Worm (Caenorhabditis elegans) whole organism, young adult: Measurements from ENCODE around the gene Y47D3A.1.

Experiments
- F23B12.7 ChIP-seq: sonication (generic microtip); optimal IDR thresholded peaks from 2 replicates; lab custom pipeline; 2017; ENCODE audit warnings: missing genetic modification characterization, mild to moderate bottlenecking, missing compliant biosample characterization, antibody characterized with exemption, moderate library complexity; ENCODE audit not compliant: insufficient read depth
- F37B4.10 ChIP-seq: fragments of 200-800 bp; sonication (Bioruptor generic); IDR thresholded peaks from 2 replicates; pipeline ENCODE4 v1.3.6; 2022; ENCODE audit warnings: missing genetic modification characterization, missing compliant biosample characterization
- F49E8.2 ChIP-seq: sonication (generic microtip); optimal IDR thresholded peaks from 3 replicates; lab custom pipeline; 2017; ENCODE audit warnings: missing genetic modification characterization, mild to moderate bottlenecking, missing compliant biosample characterization, antibody characterized with exemption, moderate library complexity; ENCODE audit not compliant: insufficient read depth
- F52B5.7 ChIP-seq: sonication (generic microtip); optimal IDR thresholded peaks from 2 replicates; lab custom pipeline; 2016; ENCODE audit warnings: mild to moderate bottlenecking, missing genetic modification characterization, missing compliant biosample characterization
- F57C9.4 ChIP-seq: sonication (generic microtip); optimal IDR thresholded peaks from 2 replicates; lab custom pipeline; 2017; ENCODE audit warnings: mild to moderate bottlenecking, missing genetic modification characterization, missing compliant biosample characterization
- T07F8.4 ChIP-seq: sonication (generic microtip); optimal IDR thresholded peaks from 2 replicates; lab custom pipeline; 2016; ENCODE audit warnings: mild to moderate bottlenecking, missing genetic modification characterization, moderate library complexity, missing compliant biosample characterization
- T26A5.8 ChIP-seq: sonication (generic microtip); optimal IDR thresholded peaks from 2 replicates; lab custom pipeline; 2016; ENCODE audit warnings: missing genetic modification characterization, missing compliant biosample characterization
- Y79H2A.3 ChIP-seq: fragments of 200-800 bp; sonication (Bioruptor generic); conservative IDR thresholded peaks from 2 replicates; pipeline ENCODE4 v1.3.6; 2022; ENCODE audit warnings: missing genetic modification reagents, missing genetic modification characterization, missing compliant biosample characterization
- ZK185.1 ChIP-seq: sonication (generic microtip); optimal IDR thresholded peaks from 2 replicates; lab custom pipeline; 2016; ENCODE audit warnings: mild to moderate bottlenecking, missing genetic modification characterization, missing compliant biosample characterization; ENCODE audit not compliant: poor library complexity, severe bottlenecking
- akir-1 ChIP-seq: fragments of 200-800 bp; sonication (Bioruptor generic); optimal IDR thresholded peaks from 2 replicates; lab custom pipeline; 2018; ENCODE audit warnings: mild to moderate bottlenecking, missing genetic modification characterization, moderate library complexity, missing compliant biosample characterization
- aptf-3 ChIP-seq: fragments of 200-800 bp; sonication (Bioruptor generic); IDR thresholded peaks from 2 replicates; pipeline ENCODE4 v1.3.6; 2022; ENCODE audit warnings: missing genetic modification characterization, missing compliant biosample characterization
- atf-7 ChIP-seq: sonication (generic microtip); optimal IDR thresholded peaks from 2 replicates; lab custom pipeline; 2017; ENCODE audit warnings: mild to moderate bottlenecking, missing genetic modification characterization, missing compliant biosample characterization
- attf-3 ChIP-seq: fragments of 200-800 bp; sonication (Bioruptor generic); conservative IDR thresholded peaks from 2 replicates; pipeline ENCODE4 v1.3.6; 2022; ENCODE audit warnings: missing genetic modification reagents, missing genetic modification characterization, missing compliant biosample characterization
- cebp-2 ChIP-seq: fragments of 200-800 bp; sonication (Bioruptor generic); IDR thresholded peaks from 2 replicates; pipeline ENCODE4 v1.3.6; 2022; ENCODE audit warnings: missing genetic modification characterization, missing compliant biosample characterization
- ceh-100 ChIP-seq: fragments of 200-800 bp; sonication (Bioruptor generic); IDR thresholded peaks from 2 replicates; pipeline ENCODE4 v1.3.6; 2022; ENCODE audit warnings: missing genetic modification reagents, missing genetic modification characterization, missing compliant biosample characterization
- ceh-27 ChIP-seq: fragments of 200-800 bp; sonication (Bioruptor generic); optimal IDR thresholded peaks from 2 replicates; lab custom pipeline; 2018; ENCODE audit warnings: mild to moderate bottlenecking, missing genetic modification characterization, moderate library complexity, missing compliant biosample characterization
- ceh-58 ChIP-seq: fragments of 200-800 bp; sonication (Bioruptor generic); IDR thresholded peaks from 2 replicates; pipeline ENCODE4 v1.3.6; 2022; ENCODE audit warnings: missing genetic modification characterization, missing compliant biosample characterization
- die-1 ChIP-seq: sonication (generic microtip); optimal IDR thresholded peaks from 2 replicates; lab custom pipeline; 2016; ENCODE audit warnings: missing genotype, mild to moderate bottlenecking, missing genetic modification characterization, missing compliant biosample characterization
- egl-44 ChIP-seq: fragments of 200-800 bp; sonication (Bioruptor generic); IDR thresholded peaks from 2 replicates; pipeline ENCODE4 v1.3.6; 2022; ENCODE audit warnings: missing genetic modification reagents, missing genetic modification characterization, missing compliant biosample characterization
- egrh-3 ChIP-seq: fragments of 200-800 bp; sonication (Bioruptor generic); IDR thresholded peaks from 2 replicates; pipeline ENCODE4 v1.3.6; 2022; ENCODE audit warnings: missing genetic modification reagents, missing genetic modification characterization, missing compliant biosample characterization
- him-1 ChIP-seq: sonication (generic microtip); optimal IDR thresholded peaks from 2 replicates; lab custom pipeline; 2016; ENCODE audit warnings: missing genotype, missing genetic modification reagents, missing genetic modification characterization, missing compliant biosample characterization
- hmg-1.2 ChIP-seq: fragments of 200-800 bp; sonication (Bioruptor generic); IDR thresholded peaks from 2 replicates; pipeline ENCODE4 v1.3.6; 2022; ENCODE audit warnings: missing genetic modification reagents, missing genetic modification characterization, missing compliant biosample characterization
- hmg-20 ChIP-seq: fragments of 200-800 bp; sonication (Bioruptor generic); IDR thresholded peaks from 2 replicates; pipeline ENCODE4 v1.3.6; 2022; ENCODE audit warnings: missing genetic modification reagents, missing genetic modification characterization, missing compliant biosample characterization
- hrde-1 ChIP-seq: sonication (generic microtip); optimal IDR thresholded peaks from 2 replicates; lab custom pipeline; 2016; ENCODE audit warnings: missing genetic modification characterization, mild to moderate bottlenecking, missing compliant biosample characterization, moderate library complexity, missing genotype, missing genetic modification reagents, borderline replicate concordance
- hsf-1 ChIP-seq: fragments of 200-800 bp; sonication (Bioruptor generic); IDR thresholded peaks from 2 replicates; pipeline ENCODE4 v1.3.6; 2022; ENCODE audit warnings: missing genetic modification reagents, missing genetic modification characterization, missing compliant biosample characterization
- lag-1 ChIP-seq: fragments of 200-800 bp; sonication (Bioruptor generic); IDR thresholded peaks from 2 replicates; pipeline ENCODE4 v1.3.6; 2022; ENCODE audit warnings: missing genetic modification reagents, missing genetic modification characterization, missing compliant biosample characterization
- let-526 ChIP-seq: fragments of 200-800 bp; sonication (Bioruptor generic); IDR thresholded peaks from 2 replicates; pipeline ENCODE4 v1.3.6; 2022; ENCODE audit warnings: missing genetic modification reagents, missing genetic modification characterization, missing compliant biosample characterization
- lin-40 ChIP-seq: sonication (generic microtip); optimal IDR thresholded peaks from 2 replicates; lab custom pipeline; 2016; ENCODE audit warnings: missing genetic modification characterization, mild to moderate bottlenecking, missing compliant biosample characterization, missing genotype, missing genetic modification reagents
- lin-54 ChIP-seq: fragments of 200-800 bp; sonication (Bioruptor generic); optimal IDR thresholded peaks from 2 replicates; lab custom pipeline; 2018; ENCODE audit warnings: mild to moderate bottlenecking, missing genetic modification characterization, missing compliant biosample characterization
- lsl-1 ChIP-seq: fragments of 200-800 bp; sonication (Bioruptor generic); optimal IDR thresholded peaks from 2 replicates; lab custom pipeline; 2018; ENCODE audit warnings: mild to moderate bottlenecking, missing genetic modification characterization, moderate library complexity, missing compliant biosample characterization
- madf-3 ChIP-seq: fragments of 200-800 bp; sonication (Bioruptor generic); IDR thresholded peaks from 2 replicates; pipeline ENCODE4 v1.3.6; 2022; ENCODE audit warnings: missing genetic modification reagents, missing genetic modification characterization, missing compliant biosample characterization
- madf-8 ChIP-seq: fragments of 200-800 bp; sonication (Bioruptor generic); conservative IDR thresholded peaks from 2 replicates; pipeline ENCODE4 v1.3.6; 2022; ENCODE audit warnings: missing genetic modification reagents, missing genetic modification characterization, missing compliant biosample characterization
- mcd-1 ChIP-seq: fragments of 200-800 bp; sonication (Bioruptor generic); IDR thresholded peaks from 2 replicates; pipeline ENCODE4 v1.3.6; 2022; ENCODE audit warnings: missing genetic modification reagents, missing genetic modification characterization, missing compliant biosample characterization
- mel-28 ChIP-seq: sonication (generic microtip); optimal IDR thresholded peaks from 2 replicates; lab custom pipeline; 2016; ENCODE audit warnings: borderline replicate concordance, mild to moderate bottlenecking, missing genetic modification characterization, missing compliant biosample characterization
- mes-4 ChIP-seq: sonication (generic microtip); optimal IDR thresholded peaks from 2 replicates; lab custom pipeline; 2016; ENCODE audit warnings: missing genotype, missing genetic modification characterization, missing compliant biosample characterization
- mxl-1 ChIP-seq: sonication (generic microtip); optimal IDR thresholded peaks from 2 replicates; lab custom pipeline; 2016; ENCODE audit warnings: missing genetic modification characterization, missing compliant biosample characterization
- nfya-1 ChIP-seq: sonication (generic microtip); optimal IDR thresholded peaks from 2 replicates; lab custom pipeline; 2017; ENCODE audit warnings: antibody characterized with exemption, missing compliant biosample characterization, missing genetic modification characterization, borderline replicate concordance; ENCODE audit not compliant: insufficient read depth
- nfyb-1 ChIP-seq: fragments of 200-800 bp; sonication (Bioruptor generic); IDR thresholded peaks from 2 replicates; pipeline ENCODE4 v1.3.6; 2022; ENCODE audit warnings: missing genetic modification reagents, missing genetic modification characterization, missing compliant biosample characterization
- nhr-120 ChIP-seq: fragments of 200-800 bp; sonication (Bioruptor generic); IDR thresholded peaks from 2 replicates; pipeline ENCODE4 v1.3.6; 2022; ENCODE audit warnings: missing genetic modification characterization, missing compliant biosample characterization
- nhr-179 ChIP-seq: sonication (generic microtip); optimal IDR thresholded peaks from 2 replicates; lab custom pipeline; 2016; ENCODE audit warnings: mild to moderate bottlenecking, missing genetic modification characterization, missing compliant biosample characterization
- nhr-27 ChIP-seq: fragments of 200-800 bp; sonication (Bioruptor generic); optimal IDR thresholded peaks from 2 replicates; lab custom pipeline; 2018; ENCODE audit warnings: mild to moderate bottlenecking, missing genetic modification characterization, moderate library complexity, missing compliant biosample characterization
- nhr-90 ChIP-seq: sonication (generic microtip); optimal IDR thresholded peaks from 2 replicates; lab custom pipeline; 2016; ENCODE audit warnings: missing genotype, mild to moderate bottlenecking, missing genetic modification characterization, missing compliant biosample characterization
- pbrm-1 ChIP-seq: fragments of 200-800 bp; sonication (Bioruptor generic); IDR thresholded peaks from 2 replicates; pipeline ENCODE4 v1.3.6; 2022; ENCODE audit warnings: missing genetic modification reagents, missing genetic modification characterization, missing compliant biosample characterization
- pha-4 ChIP-seq: fragments of 150-350 bp; sonication (generic microtip); optimal IDR thresholded peaks from 2 replicates; lab custom pipeline; 2014; ENCODE audit warnings: missing biosample characterization, missing genetic modification reagents, missing genetic modification characterization
- rec-8 ChIP-seq, 2 experiments: sonication (generic microtip); optimal IDR thresholded peaks; 2 replicates each; lab custom pipeline; 2016; ENCODE audit warnings: mild to moderate bottlenecking in 2 of 2, missing genetic modification characterization in 2 of 2, missing genetic modification reagents in 2 of 2, missing genotype in 2 of 2, missing biosample characterization in 1 of 2, missing compliant biosample characterization in 1 of 2, moderate library complexity in 1 of 2
- snpc-3.4 ChIP-seq: sonication (generic microtip); optimal IDR thresholded peaks from 2 replicates; lab custom pipeline; 2017; ENCODE audit warnings: missing genetic modification characterization, mild to moderate bottlenecking, missing compliant biosample characterization, antibody characterized with exemption, moderate library complexity, missing genotype, missing genetic modification reagents
- somi-1 ChIP-seq: fragments of 200-800 bp; sonication (Bioruptor generic); optimal IDR thresholded peaks from 2 replicates; lab custom pipeline; 2018; ENCODE audit warnings: mild to moderate bottlenecking, missing genetic modification characterization, missing compliant biosample characterization
- zim-3 ChIP-seq: sonication (generic microtip); optimal IDR thresholded peaks from 2 replicates; lab custom pipeline; 2017; ENCODE audit warnings: mild to moderate bottlenecking, missing genetic modification characterization, moderate library complexity, missing compliant biosample characterization
- ztf-22 ChIP-seq: fragments of 200-800 bp; sonication (Bioruptor generic); optimal IDR thresholded peaks from 2 replicates; lab custom pipeline; 2018; ENCODE audit warnings: mild to moderate bottlenecking, missing genetic modification characterization, moderate library complexity, missing compliant biosample characterization

The Y47D3A.1 gene

DNA sequence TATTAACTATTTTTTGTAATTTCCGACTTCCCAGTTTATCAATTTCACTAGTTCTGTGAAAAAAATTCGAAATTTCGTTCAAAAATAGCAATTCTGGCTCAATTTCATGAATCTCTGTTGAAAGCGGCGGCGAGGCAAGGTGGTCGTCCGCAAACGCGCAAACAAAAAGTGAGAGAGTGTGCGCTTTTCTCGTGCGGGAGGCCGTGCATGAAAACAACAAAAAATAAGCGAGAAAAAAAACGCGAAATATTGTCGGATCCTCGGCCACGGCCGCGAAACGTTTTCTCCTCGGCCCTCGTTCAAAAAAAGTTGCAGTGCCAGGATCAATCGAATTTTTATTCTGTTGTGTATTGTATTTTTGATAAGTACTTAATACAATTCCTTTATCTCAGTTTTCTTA, 28.9 kb downstream of the Y47D3A.1 start (continued):
- TF ChIP-seq mxl-1, result no peak
- TF ChIP-seq let-526 (GFP tag; lab: Robert Waterston, UW), result no peak
- no peak for TF ChIP-seq cebp-2 (GFP tag; lab: Robert Waterston, UW)
- peak; percentile 55 for TF ChIP-seq hmg-1.2 (GFP tag; lab: Robert Waterston, UW)
- no peak for TF ChIP-seq zim-3 (tag; lab: Kevin White, UChicago)
- TF ChIP-seq lin-40, result peak; percentile 49
- no peak for TF ChIP-seq mes-4
- no peak for TF ChIP-seq F23B12.7 (tag; lab: Kevin White, UChicago)
- no peak for TF ChIP-seq him-1
- no peak for TF ChIP-seq attf-3 (GFP tag; lab: Robert Waterston, UW)
- peak; percentile 42 for TF ChIP-seq egrh-3
- TF ChIP-seq mcd-1 (GFP tag; lab: Robert Waterston, UW), result peak; percentile 89
- no peak for TF ChIP-seq nhr-179 (tag; lab: Kevin White, UChicago)
- no peak for TF ChIP-seq ceh-58 (GFP tag; lab: Robert Waterston, UW)
- no peak for TF ChIP-seq nhr-27 (tag; lab: Kevin White, UChicago)
- TF ChIP-seq lag-1 (GFP tag; lab: Robert Waterston, UW), result no peak
- TF ChIP-seq nfya-1, result no peak
- TF ChIP-seq nfyb-1 (GFP tag; lab: Robert Waterston, UW), result 0 out of 2 replicates have a peak, but pooled peaks have one; percentile 61
- peak; percentile 59 for TF ChIP-seq lin-54
- TF ChIP-seq lsl-1 (GFP tag; lab: Kevin White, UChicago), result peak; percentile 22
- no peak for TF ChIP-seq egl-44
- TF ChIP-seq atf-7 (tag; lab: Kevin White, UChicago), result no peak
- no peak for TF ChIP-seq ZK185.1 (tag; lab: Kevin White, UChicago)
- TF ChIP-seq F37B4.10, result no peak
- no peak for TF ChIP-seq pha-4
- TF ChIP-seq hsf-1 (GFP tag; lab: Robert Waterston, UW), result no peak
- TF ChIP-seq somi-1 (GFP tag; lab: Kevin White, UChicago), result no peak
- no peak for TF ChIP-seq ztf-22
- no peak for TF ChIP-seq madf-8 (GFP tag; lab: Robert Waterston, UW)
- TF ChIP-seq die-1 (tag; lab: Kevin White, UChicago), result no peak
- TF ChIP-seq T07F8.4, result no peak
- TF ChIP-seq akir-1, result no peak
- TF ChIP-seq aptf-3 (GFP tag; lab: Robert Waterston, UW), result no peak
- no peak for TF ChIP-seq hmg-20 (GFP tag; lab: Robert Waterston, UW)
- TF ChIP-seq hrde-1, result no peak
- TF ChIP-seq T26A5.8 (tag; lab: Kevin White, UChicago), result no peak
- no peak for TF ChIP-seq snpc-3.4 (tag; lab: Kevin White, UChicago)
- TF ChIP-seq rec-8 (tag; optimal IDR thresholded peaks at IDR 0.05; lab: Kevin White, UChicago), result no peak
- TF ChIP-seq F57C9.4, result no peak
- TF ChIP-seq mel-28 (tag; lab: Kevin White, UChicago), result no peak
- no peak for TF ChIP-seq madf-3 (GFP tag; lab: Robert Waterston, UW)
- no peak for TF ChIP-seq nhr-90 (tag; lab: Kevin White, UChicago)
- TF ChIP-seq F52B5.7 (tag; lab: Kevin White, UChicago), result no peak
- peak; percentile 49; the same call in 1 of the 2 replicates for TF ChIP-seq pbrm-1
- TF ChIP-seq Y79H2A.3 (GFP tag; lab: Robert Waterston, UW), result no peak
- TF ChIP-seq nhr-120, result no peak
- TF ChIP-seq ceh-100, result peak; percentile 83
- TF ChIP-seq F49E8.2 (tag; lab: Kevin White, UChicago), result no peak
- peak; percentile 51 for TF ChIP-seq ceh-27 (GFP tag; lab: Kevin White, UChicago)
